Worm (Caenorhabditis elegans) whole organism, L4/young adult: ENCODE results near the gene gspd-1.

Experiments
- W03F9.2 ChIP-seq: fragments of 150-350 bp; optimal IDR thresholded peaks from 2 replicates; lab custom pipeline; 2014; ENCODE audit warnings: missing biosample characterization, missing genetic modification characterization
- dao-5 ChIP-seq: sonication (generic microtip); optimal IDR thresholded peaks from 2 replicates; lab custom pipeline; 2016; ENCODE audit warnings: missing genotype, missing genetic modification characterization, moderate library complexity, missing compliant biosample characterization
- him-1 ChIP-seq: sonication (generic microtip); optimal IDR thresholded peaks from 2 replicates; lab custom pipeline; 2016; ENCODE audit warnings: missing genotype, missing genetic modification reagents, missing genetic modification characterization, missing compliant biosample characterization

gspd-1 gene

DNA sequence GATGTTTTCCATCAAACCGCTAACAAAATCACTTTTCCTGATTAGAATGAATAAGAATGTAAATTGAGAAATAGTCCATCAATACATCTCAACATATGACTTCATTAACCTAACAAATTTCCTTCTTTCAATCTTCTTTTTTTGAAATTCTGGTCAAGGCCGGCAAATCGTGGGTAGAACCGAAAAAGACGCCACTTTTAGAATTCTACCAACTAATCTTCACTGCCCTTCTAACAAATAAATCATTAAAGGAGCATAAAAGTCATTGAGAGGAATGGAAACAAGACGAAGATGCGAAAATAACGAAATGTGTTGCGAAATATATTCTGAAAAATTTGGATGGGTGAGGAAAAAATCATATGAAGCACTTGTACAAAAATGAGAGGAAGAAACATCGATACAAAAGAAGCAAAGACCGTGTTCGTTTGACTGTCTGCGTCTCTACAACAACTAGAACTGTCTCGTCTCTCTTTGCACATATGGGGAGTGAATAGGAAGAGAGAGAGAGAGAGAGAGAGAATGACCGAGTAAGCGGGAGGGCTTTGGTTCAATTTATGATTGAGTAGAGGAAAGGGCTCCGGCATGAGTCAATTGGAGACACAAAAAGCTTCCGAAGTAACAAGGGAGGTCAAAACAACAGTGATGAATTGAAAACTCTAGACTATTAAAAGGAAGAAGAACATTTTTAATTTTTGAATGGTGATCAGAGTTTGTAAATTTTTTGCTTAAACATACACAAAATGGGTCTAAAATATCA lies 46.8 kb downstream of the gspd-1 start:
- TF ChIP-seq him-1 (tag; lab: Kevin White, UChicago) (no peak), dao-5 (no peak), W03F9.2 (tag; lab: Kevin White, UChicago) (no peak)
